Fruit fly (Drosophila melanogaster) whole organism, prepupa: ENCODE measurements around the gene CG5191.
A peak's percentile ranks its signal among the peaks of the same experiment; 100 is the strongest.

Source experiments
- CG11762 ChIP-seq: fragments of 200-800 bp; sonication (Bioruptor generic); optimal IDR thresholded peaks from 3 replicates; lab custom pipeline; 2016; ENCODE audit warnings: missing biosample characterization, missing genetic modification characterization; ENCODE audit not compliant: insufficient read depth
- CG11902 ChIP-seq: fragments of 200-800 bp; sonication (Bioruptor generic); optimal IDR thresholded peaks from 3 replicates; lab custom pipeline; 2016; ENCODE audit warnings: missing biosample characterization, missing genetic modification characterization
- CG3032 ChIP-seq: fragments of 200-800 bp; optimal IDR thresholded peaks from 2 replicates; lab custom pipeline; 2019; ENCODE audit warnings: missing biosample characterization, mild to moderate bottlenecking, missing genetic modification characterization, moderate library complexity
- CG31627 ChIP-seq: fragments of 200-800 bp; sonication (Bioruptor generic); optimal IDR thresholded peaks from 3 replicates; lab custom pipeline; 2016; ENCODE audit warnings: missing biosample characterization, missing genetic modification characterization
- CG6808 ChIP-seq: fragments of 200-800 bp; sonication (Bioruptor generic); optimal IDR thresholded peaks from 3 replicates; lab custom pipeline; 2017; ENCODE audit warnings: missing biosample characterization, missing genetic modification characterization, mild to moderate bottlenecking, moderate library complexity, missing genetic modification reagents
- Eip78C ChIP-seq: fragments of 200-800 bp; sonication (Bioruptor generic); peaks from one replicate; lab custom pipeline; 2016; ENCODE audit warnings: missing biosample characterization, missing genetic modification characterization
- Ets21C ChIP-seq: fragments of 200-800 bp; sonication (Bioruptor generic); optimal IDR thresholded peaks from 3 replicates; lab custom pipeline; 2016; ENCODE audit warnings: missing biosample characterization, missing genetic modification characterization
- Gug ChIP-seq: fragments of 200-800 bp; sonication (Bioruptor generic); IDR thresholded peaks from 2 replicates; pipeline ENCODE4 v1.3.6; 2022; ENCODE audit warnings: missing biosample characterization, missing genetic modification characterization
- Hr38 ChIP-seq: sonication (Bioruptor generic); optimal IDR thresholded peaks from 2 replicates; lab custom pipeline; 2016; ENCODE audit warnings: missing biosample characterization, missing genetic modification characterization
- Sox14 ChIP-seq: fragments of 200-800 bp; sonication (Bioruptor generic); optimal IDR thresholded peaks from 3 replicates; lab custom pipeline; 2016; ENCODE audit warnings: missing biosample characterization, missing genetic modification characterization
- svp ChIP-seq: fragments of 200-800 bp; sonication (Bioruptor generic); peaks from one replicate; lab custom pipeline; 2016; ENCODE audit warnings: missing biosample characterization, missing genetic modification characterization

CG5191 gene

dm6 chr3R:20617583-20617982, 56.9 kb downstream of the CG5191 start, which contains the start of gene CG5466:
CG5466 (plus strand) TSS chr3R:20617883.
- TF ChIP-seq CG31627 (GFP tag; lab: Kevin White, UChicago) (no peak), Gug (GFP tag; lab: Robert Waterston, UW) (no peak), Ets21C (no peak), Eip78C (GFP tag; lab: Kevin White, UChicago) (peak; percentile 22)

- TF ChIP-seq CG6808 (GFP tag; lab: Kevin White, UChicago) (no peak), svp (GFP tag; lab: Kevin White, UChicago) (no peak), CG11902 (GFP tag; lab: Kevin White, UChicago) (no peak), Hr38 (GFP tag; lab: Kevin White, UChicago) (no peak), CG3032 (no peak)
- TF ChIP-seq, all 60 proteins: peak for 0
Measured at dm6 chr3R:20618947-20619346, 58.3 kb downstream of the CG5191 start.

- TF ChIP-seq CG11762 (GFP tag; lab: Kevin White, UChicago): no peak
- peak; percentile 8 for TF ChIP-seq Sox14 (GFP tag; lab: Kevin White, UChicago)
Measured at dm6 chr3R:20621805-20622286, 61.2 kb downstream of the CG5191 start, which contains the start of gene H. H (plus strand) TSS chr3R:20621938.
